Worm (Caenorhabditis elegans): ENCODE measurements around the gene C46F11.6.
A peak's percentile ranks its signal among the peaks of the same experiment; 100 is the strongest.

The C46F11.6 gene

ce11 chrIII:3634873-3635272, 35.4 kb downstream of the C46F11.6 start:
- TF ChIP-seq ama-1 (optimal IDR thresholded peaks at IDR 0.05) (no peak), fkh-2 (tag; optimal IDR thresholded peaks at IDR 0.05) (no peak), nhr-28 (tag; optimal IDR thresholded peaks at IDR 0.05) (no peak), nhr-67 (tag; optimal IDR thresholded peaks at IDR 0.05) (no peak), nfya-1 (tag; optimal IDR thresholded peaks at IDR 0.05; ENCODE audit: insufficient read depth) (peak; percentile 91), aly-2 (tag; optimal IDR thresholded peaks at IDR 0.05) (no peak)

ce11 chrIII:3634158-3634557, 36.1 kb downstream of the C46F11.6 start:
- no peak for TF ChIP-seq nhr-67 (tag; optimal IDR thresholded peaks at IDR 0.05)
- TF ChIP-seq ZK546.5 (tag; optimal IDR thresholded peaks at IDR 0.05) = no peak
- no peak for TF ChIP-seq ztf-11 (tag; optimal IDR thresholded peaks at IDR 0.05)
- no peak for TF ChIP-seq lsy-12 (tag; optimal IDR thresholded peaks at IDR 0.05)
- TF ChIP-seq sea-2 (GFP tag; optimal IDR thresholded peaks at IDR 0.05) = no peak
- no peak for TF ChIP-seq ceh-9 (tag; optimal IDR thresholded peaks at IDR 0.05)
- no peak for TF ChIP-seq tbx-2 (tag; optimal IDR thresholded peaks at IDR 0.05)

ce11 chrIII:3632379-3632778, 37.9 kb downstream of the C46F11.6 start:
- peak; percentile 14 for TF ChIP-seq nfya-1 (tag; optimal IDR thresholded peaks at IDR 0.05; ENCODE audit: insufficient read depth)
- TF ChIP-seq tbx-2 (tag; optimal IDR thresholded peaks at IDR 0.05) = no peak
- no peak for TF ChIP-seq ztf-4 (tag; optimal IDR thresholded peaks at IDR 0.05)
- TF ChIP-seq lin-39 (tag; optimal IDR thresholded peaks at IDR 0.05) = peak; percentile 17
- peak; percentile 17 for TF ChIP-seq hmg-11 (tag; optimal IDR thresholded peaks at IDR 0.05)
- no peak for TF ChIP-seq ceh-28 (tag; optimal IDR thresholded peaks at IDR 0.05)

- peak; percentile 44 for TF ChIP-seq snpc-4 (tag; optimal IDR thresholded peaks at IDR 0.05)
- peak; percentile 60 for TF ChIP-seq lin-15B (tag; optimal IDR thresholded peaks at IDR 0.05)
- no peak for TF ChIP-seq elt-1 (tag; optimal IDR thresholded peaks at IDR 0.05)
- TF ChIP-seq nhr-25 (tag; optimal IDR thresholded peaks at IDR 0.05) = no peak
- TF ChIP-seq nfya-1 (tag; optimal IDR thresholded peaks at IDR 0.05; ENCODE audit: insufficient read depth) = peak; percentile 66
- no peak for TF ChIP-seq mdl-1 (tag; optimal IDR thresholded peaks at IDR 0.05)
- peak; percentile 73 for TF ChIP-seq pha-4 (tag; optimal IDR thresholded peaks at IDR 0.05)
- peak; percentile 57 for TF ChIP-seq hmg-11 (tag; optimal IDR thresholded peaks at IDR 0.05)
- TF ChIP-seq unc-39 (tag; optimal IDR thresholded peaks at IDR 0.05) = no peak
- peak; percentile 3 for TF ChIP-seq R02D3.7 (tag; optimal IDR thresholded peaks at IDR 0.05)
- TF ChIP-seq tbx-2 (tag; optimal IDR thresholded peaks at IDR 0.05) = no peak
- no peak for TF ChIP-seq nhr-43 (tag; optimal IDR thresholded peaks at IDR 0.05; ENCODE audit: poor library complexity, severe bottlenecking)
- TF ChIP-seq fkh-10 (GFP tag; optimal IDR thresholded peaks at IDR 0.05) = no peak
- no peak for TF ChIP-seq unc-62 (GFP tag; optimal IDR thresholded peaks at IDR 0.05)
- peak; percentile 44 for TF ChIP-seq lin-39 (tag; optimal IDR thresholded peaks at IDR 0.05)
- no peak for TF ChIP-seq ceh-16 (tag; optimal IDR thresholded peaks at IDR 0.05)
- TF ChIP-seq jun-1 (tag; optimal IDR thresholded peaks at IDR 0.05) = no peak
- TF ChIP-seq skn-1 (tag; optimal IDR thresholded peaks at IDR 0.05) = no peak
- TF ChIP-seq nhr-23 (tag; optimal IDR thresholded peaks at IDR 0.05) = peak; percentile 43
- no peak for TF ChIP-seq nhr-76 (tag; optimal IDR thresholded peaks at IDR 0.05)
- TF ChIP-seq nhr-28 (tag; optimal IDR thresholded peaks at IDR 0.05) = no peak
- TF ChIP-seq zag-1 (tag; optimal IDR thresholded peaks at IDR 0.05) = no peak
- peak; percentile 99 for TF ChIP-seq elt-2 (tag; optimal IDR thresholded peaks at IDR 0.05)
- TF ChIP-seq lsy-12 (tag; optimal IDR thresholded peaks at IDR 0.05) = no peak
- TF ChIP-seq fos-1 (tag; optimal IDR thresholded peaks at IDR 0.05) = no peak
- peak; percentile 78 for TF ChIP-seq pqm-1 (tag; optimal IDR thresholded peaks at IDR 0.05)
These were observed 39.9 kb downstream of the C46F11.6 start, which contains the start of gene mrps-31 for ce11 chrIII:3630337-3630736. Gene mrps-31 (minus strand): TSS chrIII:3630372.

- no peak for TF ChIP-seq unc-62 (GFP tag; optimal IDR thresholded peaks at IDR 0.05)
- no peak for TF ChIP-seq nhr-76 (tag; optimal IDR thresholded peaks at IDR 0.05)
- TF ChIP-seq snpc-4 (tag; optimal IDR thresholded peaks at IDR 0.05) = no peak
- no peak for TF ChIP-seq aly-2 (tag; optimal IDR thresholded peaks at IDR 0.05)
- no peak for TF ChIP-seq ceh-82 (tag; optimal IDR thresholded peaks at IDR 0.05)
- no peak for TF ChIP-seq ztf-4 (tag; optimal IDR thresholded peaks at IDR 0.05)
- no peak for TF ChIP-seq nhr-28 (tag; optimal IDR thresholded peaks at IDR 0.05)
- TF ChIP-seq egl-5 (tag; optimal IDR thresholded peaks at IDR 0.05) = no peak
- no peak for TF ChIP-seq sea-2 (GFP tag; optimal IDR thresholded peaks at IDR 0.05)
- TF ChIP-seq fkh-2 (tag; optimal IDR thresholded peaks at IDR 0.05) = no peak
- no peak for TF ChIP-seq daf-12 (tag; optimal IDR thresholded peaks at IDR 0.05)
- TF ChIP-seq nhr-11 (tag; optimal IDR thresholded peaks at IDR 0.05) = no peak
- no peak for TF ChIP-seq unc-39 (tag; optimal IDR thresholded peaks at IDR 0.05)
- TF ChIP-seq eor-1 (tag; optimal IDR thresholded peaks at IDR 0.05) = no peak
- no peak for TF ChIP-seq ceh-16 (tag; optimal IDR thresholded peaks at IDR 0.05)
- no peak for TF ChIP-seq elt-2 (tag; optimal IDR thresholded peaks at IDR 0.05)
- no peak for TF ChIP-seq lin-39 (tag; optimal IDR thresholded peaks at IDR 0.05)
- no peak for TF ChIP-seq nhr-77 (tag; optimal IDR thresholded peaks at IDR 0.05)
- no peak for TF ChIP-seq lsy-12 (tag; optimal IDR thresholded peaks at IDR 0.05)
These were observed 43.2 kb downstream of the C46F11.6 start, which contains the start of gene sel-8 for ce11 chrIII:3627042-3627441. Gene sel-8 (minus strand): TSS chrIII:3627142.
